Worm (Caenorhabditis elegans): Measurements from ENCODE around the gene srw-71.

DNA sequence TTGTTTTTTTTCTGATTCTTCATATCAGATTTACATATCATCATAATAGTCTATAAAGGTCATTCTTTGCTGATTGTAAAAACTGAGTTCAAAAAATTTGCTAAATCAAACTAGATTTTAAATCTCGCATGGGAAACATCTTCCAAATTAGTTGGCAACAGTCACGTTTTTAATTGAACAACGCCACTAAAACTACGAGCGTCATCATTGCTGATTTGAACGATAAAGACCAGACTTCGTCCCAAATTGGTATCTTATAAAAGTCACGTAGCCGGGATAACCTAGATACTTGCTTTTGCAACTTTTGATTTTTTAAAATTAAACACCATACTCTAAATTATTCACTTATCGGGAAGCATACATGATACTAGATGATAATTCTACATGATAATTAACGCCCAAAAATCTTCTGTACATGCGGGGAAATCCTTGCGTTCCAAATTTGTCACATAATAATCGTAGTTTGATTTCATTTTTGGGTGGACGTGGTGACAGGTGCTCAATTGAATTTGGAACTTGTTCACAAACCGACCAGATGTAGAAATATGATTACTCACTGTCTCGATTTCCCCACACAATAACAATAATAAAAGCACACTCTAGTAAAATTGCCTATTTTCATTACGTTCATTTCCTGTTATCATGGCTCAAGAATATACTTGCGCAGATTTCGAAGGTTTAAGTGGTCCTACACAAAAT is 13.7 kb downstream of the srw-71 start, which contains the start of gene srw-67:
- TF ChIP-seq unc-62 (GFP tag; optimal IDR thresholded peaks at IDR 0.05) (no peak), lsy-2 (tag; optimal IDR thresholded peaks at IDR 0.05) (no peak), ztf-11 (tag; optimal IDR thresholded peaks at IDR 0.05) (no peak), sptf-1 (tag; optimal IDR thresholded peaks at IDR 0.05) (no peak), elt-1 (tag; optimal IDR thresholded peaks at IDR 0.05; ENCODE audit: borderline replicate concordance, insufficient read depth) (no peak), mls-2 (tag; optimal IDR thresholded peaks at IDR 0.05) (no peak), nhr-28 (tag; optimal IDR thresholded peaks at IDR 0.05) (no peak), sem-2 (GFP tag; optimal IDR thresholded peaks at IDR 0.05) (no peak), mab-5 (tag; optimal IDR thresholded peaks at IDR 0.05) (no peak), lin-13 (tag; optimal IDR thresholded peaks at IDR 0.05) (no peak), nhr-76 (tag; optimal IDR thresholded peaks at IDR 0.05) (no peak), nhr-237 (tag; optimal IDR thresholded peaks at IDR 0.05) (no peak)

Measured in whole organism, mixed stage, embryonic.